Fruit fly (Drosophila melanogaster) whole organism, embryonic: ENCODE data around the gene CG31178.

Experiments
- Atf3 ChIP-seq: fragments of 200-800 bp; sonication (Bioruptor generic); optimal IDR thresholded peaks from 3 replicates; lab custom pipeline; 2016; ENCODE audit warnings: missing biosample characterization, missing genetic modification characterization
- CG11456 ChIP-seq: fragments of 200-800 bp; sonication (Bioruptor generic); IDR thresholded peaks from 3 replicates; pipeline ENCODE4 v1.3.6; 2022; ENCODE audit warnings: missing biosample characterization, missing genetic modification characterization
- CG12155 ChIP-seq: fragments of 200-800 bp; sonication (Bioruptor generic); optimal IDR thresholded peaks from 3 replicates; lab custom pipeline; 2016; ENCODE audit warnings: missing biosample characterization, missing genetic modification characterization
- CG1233 ChIP-seq: fragments of 200-800 bp; sonication (Bioruptor generic); optimal IDR thresholded peaks from 4 replicates; lab custom pipeline; 2018; ENCODE audit warnings: missing biosample characterization, mild to moderate bottlenecking, missing genetic modification characterization
- CG12391 ChIP-seq: fragments of 200-800 bp; sonication (Bioruptor generic); optimal IDR thresholded peaks from 3 replicates; lab custom pipeline; 2018; ENCODE audit warnings: missing biosample characterization, mild to moderate bottlenecking, missing genetic modification characterization, moderate library complexity
- CG12744 ChIP-seq: fragments of 200-800 bp; sonication (Bioruptor generic); optimal IDR thresholded peaks from 2 replicates; lab custom pipeline; 2016; ENCODE audit warnings: missing biosample characterization, missing genetic modification characterization
- CG13424 ChIP-seq: fragments of 200-800 bp; sonication (Bioruptor generic); optimal IDR thresholded peaks from 2 replicates; lab custom pipeline; 2019; ENCODE audit warnings: missing biosample characterization, mild to moderate bottlenecking, missing genetic modification characterization, moderate library complexity
- CG1529 ChIP-seq: fragments of 200-800 bp; sonication (Bioruptor generic); optimal IDR thresholded peaks from 3 replicates; lab custom pipeline; 2018; ENCODE audit warnings: missing biosample characterization, missing genetic modification characterization
- CG15479 ChIP-seq: fragments of 200-800 bp; sonication (Bioruptor generic); optimal IDR thresholded peaks from 3 replicates; lab custom pipeline; 2019; ENCODE audit warnings: missing biosample characterization, mild to moderate bottlenecking, missing genetic modification characterization, moderate library complexity
- CG34224 ChIP-seq: fragments of 200-800 bp; sonication (Bioruptor generic); IDR thresholded peaks from 3 replicates; pipeline ENCODE4 v1.3.6; 2022; ENCODE audit warnings: missing biosample characterization, missing genetic modification characterization; ENCODE audit not compliant: partially characterized antibody
- CG34422 ChIP-seq: fragments of 200-800 bp; sonication (Bioruptor generic); IDR thresholded peaks from 3 replicates; pipeline ENCODE4 v1.3.6; 2022; ENCODE audit warnings: missing biosample characterization, missing genetic modification characterization
- CG4404 ChIP-seq: fragments of 200-800 bp; sonication (Bioruptor generic); IDR thresholded peaks from 2 replicates; pipeline ENCODE4 v1.3.6; 2022; ENCODE audit warnings: missing biosample characterization, missing genetic modification characterization
- CG5245 ChIP-seq: fragments of 200-800 bp; sonication (Bioruptor generic); optimal IDR thresholded peaks from 3 replicates; lab custom pipeline; 2016; ENCODE audit warnings: missing biosample characterization, missing genetic modification characterization
- CG6854 ChIP-seq: fragments of 200-800 bp; sonication (Bioruptor generic); optimal IDR thresholded peaks from 3 replicates; lab custom pipeline; 2017; ENCODE audit warnings: missing biosample characterization, mild to moderate bottlenecking, missing genetic modification characterization
- CG7556 ChIP-seq: fragments of 200-800 bp; sonication (Bioruptor generic); optimal IDR thresholded peaks from 2 replicates; lab custom pipeline; 2017; ENCODE audit warnings: missing biosample characterization, mild to moderate bottlenecking, missing genetic modification characterization
- CG7786 ChIP-seq: fragments of 200-800 bp; sonication (Bioruptor generic); optimal IDR thresholded peaks from 2 replicates; lab custom pipeline; 2016; ENCODE audit warnings: missing biosample characterization, missing genetic modification characterization
- CG8290 ChIP-seq, 3 experiments: fragments of 200-800 bp; sonication (Bioruptor generic); optimal IDR thresholded peaks; 2 replicates each; lab custom pipeline; 2016 to 2019; ENCODE audit warnings: missing biosample characterization in 3 of 3, missing genetic modification characterization in 3 of 3, mild to moderate bottlenecking in 2 of 3, moderate library complexity in 1 of 3
- CrebB ChIP-seq: fragments of 200-800 bp; sonication (Bioruptor generic); optimal IDR thresholded peaks from 3 replicates; lab custom pipeline; 2018; ENCODE audit warnings: missing biosample characterization, mild to moderate bottlenecking, missing genetic modification characterization
- D ChIP-seq, 2 experiments: fragments of 200-800 bp in 1 of 2; fragments of >200 bp in 1 of 2; sonication (Bioruptor generic) in 1 of 2; optimal IDR thresholded peaks; 2 replicates in 1 of 2; 3 replicates in 1 of 2; lab custom pipeline; 2017; ENCODE audit warnings: mild to moderate bottlenecking in 1 of 2, missing biosample characterization in 1 of 2, missing genetic modification characterization in 1 of 2, missing genetic modification reagents in 1 of 2
- Dek ChIP-seq: fragments of 200-800 bp; sonication (Bioruptor generic); optimal IDR thresholded peaks from 3 replicates; lab custom pipeline; 2019; ENCODE audit warnings: missing biosample characterization, mild to moderate bottlenecking, missing genetic modification characterization, moderate library complexity
- Dref ChIP-seq: fragments of 200-800 bp; sonication (Bioruptor generic); IDR thresholded peaks from 2 replicates; pipeline ENCODE4 v1.3.6; 2022; ENCODE audit warnings: missing biosample characterization, missing genetic modification characterization
- Hr3 ChIP-seq: fragments of 200-800 bp; sonication (Bioruptor generic); optimal IDR thresholded peaks from 3 replicates; lab custom pipeline; 2016; ENCODE audit warnings: missing biosample characterization, missing genetic modification characterization
- Hsf ChIP-seq: fragments of 200-800 bp; sonication (Bioruptor generic); optimal IDR thresholded peaks from 3 replicates; lab custom pipeline; 2016; ENCODE audit warnings: missing biosample characterization, missing genetic modification characterization
- Max ChIP-seq: fragments of 200-800 bp; sonication (Bioruptor generic); optimal IDR thresholded peaks from 2 replicates; lab custom pipeline; 2016; ENCODE audit warnings: missing biosample characterization, mild to moderate bottlenecking, missing genetic modification characterization
- NC2β ChIP-seq: fragments of 200-800 bp; sonication (Bioruptor generic); optimal IDR thresholded peaks from 2 replicates; lab custom pipeline; 2016; ENCODE audit warnings: missing biosample characterization, missing genetic modification characterization
- NfI ChIP-seq: fragments of 200-800 bp; sonication (Bioruptor generic); optimal IDR thresholded peaks from 3 replicates; lab custom pipeline; 2018; ENCODE audit warnings: missing biosample characterization, mild to moderate bottlenecking, missing genetic modification characterization, moderate library complexity
- Stat92E ChIP-seq, 3 experiments: fragments of >200 bp in 2 of 3; fragments of 200-800 bp in 1 of 3; sonication (Bioruptor generic) in 1 of 3; optimal IDR thresholded peaks; 2 replicates each; lab custom pipeline; 2017 to 2019; ENCODE audit warnings: missing biosample characterization in 3 of 3, missing genetic modification characterization in 3 of 3, mild to moderate bottlenecking in 1 of 3, moderate library complexity in 1 of 3
- Trl ChIP-seq, 3 experiments: fragments of >200 bp in 2 of 3; fragments of 200-800 bp in 1 of 3; sonication (Bioruptor generic) in 1 of 3; optimal IDR thresholded peaks; 2 replicates in 1 of 3; 3 replicates in 2 of 3; lab custom pipeline; 2016 to 2017; ENCODE audit warnings: missing biosample characterization in 1 of 3, missing genetic modification characterization in 1 of 3
- ato ChIP-seq: fragments of 200-800 bp; sonication (Bioruptor generic); IDR thresholded peaks from 2 replicates; pipeline ENCODE4 v1.3.6; 2022; ENCODE audit warnings: missing biosample characterization, missing genetic modification characterization; ENCODE audit not compliant: partially characterized antibody
- cas ChIP-seq: fragments of 200-800 bp; sonication (Bioruptor generic); IDR thresholded peaks from 2 replicates; pipeline ENCODE4 v1.3.6; 2022; ENCODE audit warnings: missing biosample characterization, missing genetic modification characterization
- eyg ChIP-seq: fragments of 200-800 bp; sonication (Bioruptor generic); optimal IDR thresholded peaks from 3 replicates; lab custom pipeline; 2016; ENCODE audit warnings: missing biosample characterization, missing genetic modification characterization
- gro ChIP-seq: fragments of 200-800 bp; sonication (Bioruptor generic); optimal IDR thresholded peaks from 2 replicates; lab custom pipeline; 2016; ENCODE audit warnings: missing biosample characterization, missing genetic modification characterization
- gsb-n ChIP-seq: fragments of 200-800 bp; sonication (Bioruptor generic); optimal IDR thresholded peaks from 3 replicates; lab custom pipeline; 2018; ENCODE audit warnings: missing biosample characterization, mild to moderate bottlenecking, missing genetic modification characterization
- ham ChIP-seq: fragments of 200-800 bp; sonication (Bioruptor generic); IDR thresholded peaks from 2 replicates; pipeline ENCODE4 v1.3.6; 2022; ENCODE audit warnings: missing biosample characterization, missing genetic modification characterization
- insv ChIP-seq, 2 experiments: fragments of 200-800 bp; sonication (Bioruptor generic); optimal IDR thresholded peaks; 3 replicates each; lab custom pipeline; 2016 to 2018; ENCODE audit warnings: missing biosample characterization in 2 of 2, missing genetic modification characterization in 2 of 2
- nerfin-1 ChIP-seq: fragments of 200-800 bp; sonication (Bioruptor generic); optimal IDR thresholded peaks from 3 replicates; lab custom pipeline; 2019; ENCODE audit warnings: missing biosample characterization, mild to moderate bottlenecking, missing genetic modification characterization, moderate library complexity
- nerfin-2 ChIP-seq: fragments of 200-800 bp; sonication (Bioruptor generic); IDR thresholded peaks from 2 replicates; pipeline ENCODE4 v1.3.6; 2022; ENCODE audit warnings: missing biosample characterization, missing genetic modification characterization; ENCODE audit not compliant: partially characterized antibody
- pb ChIP-seq: fragments of 200-800 bp; sonication (Bioruptor generic); optimal IDR thresholded peaks from 3 replicates; lab custom pipeline; 2016; ENCODE audit warnings: missing biosample characterization, missing genetic modification characterization
- pita ChIP-seq: fragments of 200-800 bp; sonication (Bioruptor generic); optimal IDR thresholded peaks from 2 replicates; lab custom pipeline; 2017; ENCODE audit warnings: missing biosample characterization, mild to moderate bottlenecking, missing genetic modification characterization
- prd ChIP-seq, 3 experiments: fragments of >200 bp in 2 of 3; fragments of 200-800 bp in 1 of 3; sonication (Bioruptor generic) in 1 of 3; optimal IDR thresholded peaks in 2 of 3; IDR thresholded peaks in 1 of 3; 2 replicates in 2 of 3; 3 replicates in 1 of 3; pipeline versions ENCODE4 v1.3.6 to Lab custom; 2017 to 2022; ENCODE audit warnings: missing biosample characterization in 1 of 3, missing genetic modification characterization in 1 of 3
- pzg ChIP-seq: fragments of 200-800 bp; sonication (Bioruptor generic); optimal IDR thresholded peaks from 3 replicates; lab custom pipeline; 2018; ENCODE audit warnings: missing biosample characterization, mild to moderate bottlenecking, missing genetic modification characterization, moderate library complexity
- sd ChIP-seq: fragments of 200-800 bp; sonication (Bioruptor generic); optimal IDR thresholded peaks from 3 replicates; lab custom pipeline; 2018; ENCODE audit warnings: missing biosample characterization, mild to moderate bottlenecking, missing genetic modification characterization, moderate library complexity
- slbo ChIP-seq: fragments of 200-800 bp; sonication (Bioruptor generic); IDR thresholded peaks from 2 replicates; pipeline ENCODE4 v1.3.6; 2022; ENCODE audit warnings: missing biosample characterization, missing genetic modification characterization
- sob ChIP-seq: fragments of 200-800 bp; sonication (Bioruptor generic); IDR thresholded peaks from 2 replicates; pipeline ENCODE4 v1.3.6; 2022; ENCODE audit warnings: missing biosample characterization, missing genetic modification characterization
- sqz ChIP-seq: fragments of 200-800 bp; sonication (Bioruptor generic); optimal IDR thresholded peaks from 3 replicates; lab custom pipeline; 2018; ENCODE audit warnings: missing biosample characterization, mild to moderate bottlenecking, missing genetic modification characterization
- stc ChIP-seq: fragments of 200-800 bp; sonication (Bioruptor generic); IDR thresholded peaks from 2 replicates; pipeline ENCODE4 v1.3.6; 2022; ENCODE audit warnings: missing biosample characterization, missing genetic modification characterization
- tx ChIP-seq: fragments of 200-800 bp; sonication (Bioruptor generic); optimal IDR thresholded peaks from 2 replicates; lab custom pipeline; 2016; ENCODE audit warnings: missing biosample characterization, missing genetic modification characterization
- unc-4 ChIP-seq: fragments of 200-800 bp; sonication (Bioruptor generic); IDR thresholded peaks from 2 replicates; pipeline ENCODE4 v1.3.6; 2022; ENCODE audit warnings: missing biosample characterization, missing genetic modification characterization; ENCODE audit not compliant: partially characterized antibody
- vfl ChIP-seq: fragments of 200-800 bp; sonication (Bioruptor generic); optimal IDR thresholded peaks from 2 replicates; lab custom pipeline; 2016; ENCODE audit warnings: missing biosample characterization, missing genetic modification characterization

CG31178 gene

DNA sequence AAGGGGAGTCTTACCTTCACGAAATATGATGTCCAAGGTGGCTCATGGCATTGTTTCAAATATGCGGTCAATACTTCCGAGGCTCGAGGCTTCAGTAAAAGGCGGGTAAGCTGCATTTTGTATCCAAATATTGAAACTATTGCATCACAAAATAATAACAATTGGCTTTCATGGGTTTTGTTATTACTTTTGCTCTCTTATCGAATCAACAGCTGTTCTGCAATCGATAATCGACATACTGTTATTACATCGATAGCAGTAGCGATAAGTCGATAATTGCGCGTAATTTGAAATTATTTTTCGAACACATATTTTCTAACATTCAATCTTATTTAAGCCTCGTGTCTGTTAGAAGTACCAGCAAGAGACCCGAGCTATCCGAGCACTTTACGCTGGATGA lies 4.9 kb downstream of the CG31178 start, which contains the start of gene CG34148 (continued):
- TF ChIP-seq CG1233: no peak
- no peak for TF ChIP-seq sd (tag; lab: Kevin White, UChicago)
- TF ChIP-seq CG4404: no peak
- TF ChIP-seq sob: no peak
- TF ChIP-seq CrebB: no peak
- no peak for TF ChIP-seq Max
- no peak for TF ChIP-seq Stat92E (GFP tag; optimal IDR thresholded peaks at IDR 0.05; lab: Kevin White, UChicago)
- TF ChIP-seq sqz (GFP tag; lab: Kevin White, UChicago): no peak
- TF ChIP-seq vfl (GFP tag; lab: Kevin White, UChicago): no peak
- TF ChIP-seq CG12155 (GFP tag; lab: Kevin White, UChicago): no peak
- TF ChIP-seq pita: no peak
- TF ChIP-seq CG11456: no peak
- TF ChIP-seq Trl (optimal IDR thresholded peaks at IDR 0.05; lab: Kevin White, UChicago): no peak
- TF ChIP-seq Trl (GFP tag; optimal IDR thresholded peaks at IDR 0.05; lab: Kevin White, UChicago): no peak
- TF ChIP-seq CG5245 (GFP tag; lab: Kevin White, UChicago): no peak
- TF ChIP-seq nerfin-1 (tag; lab: Kevin White, UChicago): no peak
- no peak for TF ChIP-seq pb
- no peak for TF ChIP-seq CG7786 (GFP tag; lab: Kevin White, UChicago)
- TF ChIP-seq NfI: no peak
- no peak for TF ChIP-seq Dek (tag; lab: Kevin White, UChicago)
- TF ChIP-seq Dref: peak; percentile 81
- TF ChIP-seq gsb-n (tag; lab: Kevin White, UChicago): no peak
- no peak for TF ChIP-seq CG12391 (tag; lab: Kevin White, UChicago)
- no peak for TF ChIP-seq insv (GFP tag; optimal IDR thresholded peaks at IDR 0.05; lab: Kevin White, UChicago)
- no peak for TF ChIP-seq prd (optimal IDR thresholded peaks at IDR 0.05; lab: Kevin White, UChicago)
- no peak for TF ChIP-seq prd (GFP tag; IDR thresholded peaks at IDR 0.05; lab: Robert Waterston, UW)
- TF ChIP-seq CG12744: no peak
- TF ChIP-seq NC2β (GFP tag; lab: Kevin White, UChicago): no peak
- TF ChIP-seq D (optimal IDR thresholded peaks at IDR 0.05; lab: Kevin White, UChicago): no peak
- no peak for TF ChIP-seq D (GFP tag; optimal IDR thresholded peaks at IDR 0.05; lab: Kevin White, UChicago)
- no peak for TF ChIP-seq Hsf (GFP tag; lab: Kevin White, UChicago)
- TF ChIP-seq cas (GFP tag; lab: Robert Waterston, UW): no peak
- no peak for TF ChIP-seq ham (GFP tag; lab: Robert Waterston, UW)
- TF ChIP-seq CG34224: peak; percentile 90
- no peak for TF ChIP-seq CG6854
- peak; percentile 73 for TF ChIP-seq unc-4 (GFP tag; lab: Robert Waterston, UW)
- no peak for TF ChIP-seq CG7556
- TF ChIP-seq gro (GFP tag; lab: Kevin White, UChicago): no peak
- TF ChIP-seq nerfin-2 (GFP tag; lab: Robert Waterston, UW): peak; percentile 80
- TF ChIP-seq CG34422 (GFP tag; lab: Robert Waterston, UW): no peak
- TF ChIP-seq ato: peak; percentile 85
- peak; percentile 32 for TF ChIP-seq pzg
- no peak for TF ChIP-seq tx
- no peak for TF ChIP-seq Atf3 (GFP tag; lab: Kevin White, UChicago)
- no peak for TF ChIP-seq CG15479 (GFP tag; lab: Kevin White, UChicago)
- no peak for TF ChIP-seq slbo
- no peak for TF ChIP-seq stc (GFP tag; lab: Robert Waterston, UW)
- no peak for TF ChIP-seq eyg (GFP tag; lab: Kevin White, UChicago)
- no peak for TF ChIP-seq CG1529 (GFP tag; lab: Kevin White, UChicago)
- no peak for TF ChIP-seq Hr3 (GFP tag; lab: Kevin White, UChicago)
- no peak for TF ChIP-seq CG8290 (GFP tag; optimal IDR thresholded peaks at IDR 0.05; lab: Kevin White, UChicago)
- no peak for TF ChIP-seq CG8290 (tag; optimal IDR thresholded peaks at IDR 0.05; lab: Kevin White, UChicago)
- TF ChIP-seq CG13424 (tag; lab: Kevin White, UChicago): no peak
